Fruit fly (Drosophila melanogaster): ENCODE results near the gene hng3.
A peak's percentile ranks its signal among the peaks of the same experiment; 100 is the strongest.

Gene hng3

dm6 chr3L:787635-788034 is 32.3 kb upstream of the hng3 start (continued):
- TF ChIP-seq Hr78 (GFP tag; optimal IDR thresholded peaks at IDR 0.05) (no peak), CG15696 (tag; optimal IDR thresholded peaks at IDR 0.05) (no peak), twi (tag; optimal IDR thresholded peaks at IDR 0.05) (no peak), corto (GFP tag; optimal IDR thresholded peaks at IDR 0.05) (no peak), CG3995 (GFP tag; optimal IDR thresholded peaks at IDR 0.05) (no peak), CG34224 (GFP tag; IDR thresholded peaks at IDR 0.05; ENCODE audit: partially characterized antibody) (no peak), CG4820 (GFP tag; optimal IDR thresholded peaks at IDR 0.05) (no peak), CG8388 (GFP tag; optimal IDR thresholded peaks at IDR 0.05) (peak; percentile 14), CG6654 (GFP tag; optimal IDR thresholded peaks at IDR 0.05) (no peak), PHDP (tag; optimal IDR thresholded peaks at IDR 0.05) (no peak), CG8478 (optimal IDR thresholded peaks at IDR 0.05) (no peak), phol (tag; optimal IDR thresholded peaks at IDR 0.05) (no peak), Ssrp (tag; optimal IDR thresholded peaks at IDR 0.05) (peak; percentile 6), ci (GFP tag; IDR thresholded peaks at IDR 0.05) (no peak), sens (GFP tag) (peak; percentile 74), bigmax (GFP tag; optimal IDR thresholded peaks at IDR 0.05) (no peak), CG15073 (GFP tag; optimal IDR thresholded peaks at IDR 0.05) (no peak), en (GFP tag; optimal IDR thresholded peaks at IDR 0.05) (no peak), CG2199 (GFP tag; IDR thresholded peaks at IDR 0.05) (no peak), fd96Cb (tag; optimal IDR thresholded peaks at IDR 0.05) (peak; percentile 12), CG12299 (tag; optimal IDR thresholded peaks at IDR 0.05) (no peak), Nf-YA (GFP tag; IDR thresholded peaks at IDR 0.05) (no peak), Sox102F (GFP tag; optimal IDR thresholded peaks at IDR 0.05) (peak; percentile 50), Hr51 (GFP tag; optimal IDR thresholded peaks at IDR 0.05) (no peak), CG8765 (GFP tag; IDR thresholded peaks at IDR 0.05) (no peak), HHEX (GFP tag; optimal IDR thresholded peaks at IDR 0.05) (no peak), CG4360 (GFP tag; IDR thresholded peaks at IDR 0.05) (0 out of 2 replicates have a peak, but pooled peaks have one; percentile 10), CG4282 (GFP tag; optimal IDR thresholded peaks at IDR 0.05) (no peak), Poxn (GFP tag; IDR thresholded peaks at IDR 0.05) (no peak), gsb (GFP tag; IDR thresholded peaks at IDR 0.05) (no peak), CG6791 (GFP tag; IDR thresholded peaks at IDR 0.05; ENCODE audit: partially characterized antibody) (no peak), Med (GFP tag) (peak; percentile 7), D19A (tag; optimal IDR thresholded peaks at IDR 0.05) (no peak), CG1233 (GFP tag; optimal IDR thresholded peaks at IDR 0.05) (no peak), CG31365 (tag; optimal IDR thresholded peaks at IDR 0.05) (no peak), crol (GFP tag; IDR thresholded peaks at IDR 0.05) (no peak), CG7928 (GFP tag; optimal IDR thresholded peaks at IDR 0.05) (no peak), lola (GFP tag; optimal IDR thresholded peaks at IDR 0.05) (no peak), CG14965 (GFP tag; optimal IDR thresholded peaks at IDR 0.05; ENCODE audit: borderline replicate concordance) (no peak), GATAe (GFP tag; conservative IDR thresholded peaks at IDR 0.05) (no peak), Elba2 (GFP tag; optimal IDR thresholded peaks at IDR 0.05) (no peak), CG8089 (GFP tag; optimal IDR thresholded peaks at IDR 0.05) (no peak), yki (optimal IDR thresholded peaks at IDR 0.05) (no peak), Taf1 (GFP tag; IDR thresholded peaks at IDR 0.05) (no peak), so (GFP tag; IDR thresholded peaks at IDR 0.05) (no peak), pan (optimal IDR thresholded peaks at IDR 0.05) (no peak), pan (GFP tag; optimal IDR thresholded peaks at IDR 0.05 in 1 of 2, IDR thresholded peaks at IDR 0.05 in 1 of 2) (no peak), az2 (GFP tag; optimal IDR thresholded peaks at IDR 0.05) (no peak), CG1529 (GFP tag; optimal IDR thresholded peaks at IDR 0.05) (no peak), CG2202 (tag; optimal IDR thresholded peaks at IDR 0.05) (no peak), ATbp (GFP tag; optimal IDR thresholded peaks at IDR 0.05) (peak; percentile 43), Drgx (GFP tag; IDR thresholded peaks at IDR 0.05) (peak; percentile 93)

Measured in whole organism, embryonic.